Worm (Caenorhabditis elegans): Measurements from ENCODE around the gene prde-1.

The prde-1 gene

ce11 chrV:15512856-15513756 is 24.9 kb upstream of the prde-1 start (continued):
- no peak for TF ChIP-seq dmd-9 (GFP tag; IDR thresholded peaks at IDR 0.05)
- no peak for TF ChIP-seq ceh-44 (GFP tag; IDR thresholded peaks at IDR 0.05)
- TF ChIP-seq mxl-2 (GFP tag; conservative IDR thresholded peaks at IDR 0.05) = no peak
- TF ChIP-seq mdl-1 (tag; optimal IDR thresholded peaks at IDR 0.05) = no peak
- no peak for TF ChIP-seq ztf-7 (tag; optimal IDR thresholded peaks at IDR 0.05)
- no peak for TF ChIP-seq zag-1 (tag; optimal IDR thresholded peaks at IDR 0.05)
- 0 out of 2 replicates have a peak, but pooled peaks have one; percentile 16 for TF ChIP-seq arid-1 (GFP tag; conservative IDR thresholded peaks at IDR 0.05)
- TF ChIP-seq Y75B8A.6 (GFP tag; IDR thresholded peaks at IDR 0.05) = no peak
- peak; percentile 53; the same call in 1 of the 2 replicates for TF ChIP-seq set-16 (GFP tag; IDR thresholded peaks at IDR 0.05)
- TF ChIP-seq nhr-42 (GFP tag; IDR thresholded peaks at IDR 0.05) = 0 out of 2 replicates have a peak, but pooled peaks have one; percentile 40
- TF ChIP-seq nhr-25 (tag; optimal IDR thresholded peaks at IDR 0.05; ENCODE audit: borderline replicate concordance, insufficient read depth) = no peak
- no peak for TF ChIP-seq nhr-111 (GFP tag; optimal IDR thresholded peaks at IDR 0.05)
- TF ChIP-seq saeg-2 (GFP tag; IDR thresholded peaks at IDR 0.05) = no peak
- TF ChIP-seq ztf-11 (tag; optimal IDR thresholded peaks at IDR 0.05) = no peak
- no peak for TF ChIP-seq rbr-2 (tag; optimal IDR thresholded peaks at IDR 0.05)
- no peak for TF ChIP-seq dmd-8 (GFP tag; IDR thresholded peaks at IDR 0.05)
- TF ChIP-seq tag-97 (GFP tag; IDR thresholded peaks at IDR 0.05) = no peak
- no peak for TF ChIP-seq php-3 (GFP tag; IDR thresholded peaks at IDR 0.05)
- no peak for TF ChIP-seq nhr-76 (tag; optimal IDR thresholded peaks at IDR 0.05)
- TF ChIP-seq daf-8 (GFP tag; IDR thresholded peaks at IDR 0.05) = no peak

- TF ChIP-seq lim-7 (GFP tag; IDR thresholded peaks at IDR 0.05) (peak; percentile 52; the same call in 1 of the 2 replicates), F37D6.2 (tag; optimal IDR thresholded peaks at IDR 0.05) (no peak), hmg-1.1 (GFP tag; IDR thresholded peaks at IDR 0.05) (peak; percentile 57; the same call in 1 of the 2 replicates), madf-9 (GFP tag; conservative IDR thresholded peaks at IDR 0.05) (peak; percentile 52; the same call in 1 of the 2 replicates), dve-1 (tag; optimal IDR thresholded peaks at IDR 0.05; ENCODE audit: insufficient read depth) (peak; percentile 34), gei-8 (GFP tag; optimal IDR thresholded peaks at IDR 0.05) (no peak), unc-130 (GFP tag; optimal IDR thresholded peaks at IDR 0.05) (no peak), Y105C5A.15 (GFP tag; IDR thresholded peaks at IDR 0.05) (0 out of 2 replicates have a peak, but pooled peaks have one; percentile 19), nhr-102 (tag; optimal IDR thresholded peaks at IDR 0.05) (no peak), nhr-41 (GFP tag; IDR thresholded peaks at IDR 0.05) (no peak), T26A8.4 (GFP tag; IDR thresholded peaks at IDR 0.05) (peak; percentile 36; the same call in 1 of the 2 replicates), egl-43 (GFP tag; IDR thresholded peaks at IDR 0.05) (peak; percentile 77), dmd-6 (GFP tag; IDR thresholded peaks at IDR 0.05) (peak; percentile 48), madf-5 (GFP tag; IDR thresholded peaks at IDR 0.05) (0 out of 4 replicates have a peak, but pooled peaks of 1 of the 2 experiments have one; percentile 54), hlh-11 (tag; optimal IDR thresholded peaks at IDR 0.05) (peak; percentile 7), vab-7 (GFP tag; IDR thresholded peaks at IDR 0.05) (peak; percentile 59), unc-62 (GFP tag; optimal IDR thresholded peaks at IDR 0.05 in 1 of 2) (peak in 1 of 2 experiments; percentile 31), unc-62 (tag; optimal IDR thresholded peaks at IDR 0.05) (no peak), nhr-42 (GFP tag; IDR thresholded peaks at IDR 0.05) (no peak), mxl-2 (GFP tag; conservative IDR thresholded peaks at IDR 0.05) (0 out of 2 replicates have a peak, but pooled peaks have one; percentile 36), hlh-30 (tag; optimal IDR thresholded peaks at IDR 0.05; ENCODE audit: insufficient read depth) (peak; percentile 18), pqm-1 (tag; optimal IDR thresholded peaks at IDR 0.05) (no peak), skn-1 (tag; optimal IDR thresholded peaks at IDR 0.05) (no peak), Y48G9A.11 (GFP tag; IDR thresholded peaks at IDR 0.05) (peak; percentile 31; the same call in 1 of the 2 replicates), mdl-1 (tag; optimal IDR thresholded peaks at IDR 0.05) (no peak), D1046.2 (GFP tag; IDR thresholded peaks at IDR 0.05) (peak; percentile 88), mes-2 (tag; optimal IDR thresholded peaks at IDR 0.05; ENCODE audit: poor library complexity, severe bottlenecking) (peak; percentile 34), nhr-76 (tag; optimal IDR thresholded peaks at IDR 0.05) (no peak), set-16 (GFP tag; IDR thresholded peaks at IDR 0.05) (0 out of 2 replicates have a peak, but pooled peaks have one; percentile 14)
These were observed 22.7 kb upstream of the prde-1 start for ce11 chrV:15515365-15515764.
